Worm (Caenorhabditis elegans): ENCODE results near the gene B0554.1.

The B0554.1 gene

ce11 chrV:468460-468859, 30.3 kb downstream of the B0554.1 start, which contains the start of gene srbc-57:
Gene srbc-57, minus strand, starts transcription at chrV:468560.
- TF ChIP-seq lin-11 (tag; optimal IDR thresholded peaks at IDR 0.05) (no peak), blmp-1 (tag; optimal IDR thresholded peaks at IDR 0.05; ENCODE audit: insufficient read depth) (no peak), Y55F3AM.14 (GFP tag; optimal IDR thresholded peaks at IDR 0.05) (no peak), ztf-4 (tag; optimal IDR thresholded peaks at IDR 0.05) (no peak), sma-3 (GFP tag; optimal IDR thresholded peaks at IDR 0.05) (no peak), dmd-4 (tag; optimal IDR thresholded peaks at IDR 0.05) (no peak), nhr-12 (tag; optimal IDR thresholded peaks at IDR 0.05) (no peak), F13H6.1 (tag; optimal IDR thresholded peaks at IDR 0.05) (no peak), skn-1 (tag; optimal IDR thresholded peaks at IDR 0.05) (no peak), fos-1 (tag; optimal IDR thresholded peaks at IDR 0.05) (no peak), nhr-6 (tag; optimal IDR thresholded peaks at IDR 0.05) (no peak), egl-27 (tag; optimal IDR thresholded peaks at IDR 0.05) (no peak), unc-55 (GFP tag; optimal IDR thresholded peaks at IDR 0.05) (no peak), ZK546.5 (tag; optimal IDR thresholded peaks at IDR 0.05) (no peak), C34F6.9 (tag; optimal IDR thresholded peaks at IDR 0.05) (no peak), mab-5 (tag; optimal IDR thresholded peaks at IDR 0.05) (no peak), aly-2 (tag; optimal IDR thresholded peaks at IDR 0.05) (no peak), unc-39 (tag; optimal IDR thresholded peaks at IDR 0.05) (no peak), elt-1 (tag; optimal IDR thresholded peaks at IDR 0.05) (no peak)

ce11 chrV:472589-472988, 34.4 kb downstream of the B0554.1 start, which contains the start of gene srt-31:
Gene srt-31, plus strand, starts transcription at chrV:472889.
- TF ChIP-seq unc-55 (GFP tag; optimal IDR thresholded peaks at IDR 0.05) (no peak), snpc-4 (tag; optimal IDR thresholded peaks at IDR 0.05) (no peak), fos-1 (tag; optimal IDR thresholded peaks at IDR 0.05) (no peak), peb-1 (tag; optimal IDR thresholded peaks at IDR 0.05) (no peak)

ce11 chrV:474516-474915, 36.3 kb downstream of the B0554.1 start, which contains the start of gene nhr-99:
Gene nhr-99, plus strand, starts transcription at chrV:474778.
- TF ChIP-seq nhr-21 (tag; optimal IDR thresholded peaks at IDR 0.05) (no peak), fos-1 (tag; optimal IDR thresholded peaks at IDR 0.05) (peak; percentile 79), unc-55 (GFP tag; optimal IDR thresholded peaks at IDR 0.05) (no peak), zag-1 (tag; optimal IDR thresholded peaks at IDR 0.05) (no peak), aly-2 (tag; optimal IDR thresholded peaks at IDR 0.05) (no peak), mbf-1 (tag; optimal IDR thresholded peaks at IDR 0.05) (no peak), crh-2 (tag; optimal IDR thresholded peaks at IDR 0.05) (peak; percentile 26), skn-1 (tag; optimal IDR thresholded peaks at IDR 0.05) (no peak), nhr-23 (tag; optimal IDR thresholded peaks at IDR 0.05) (no peak), nhr-6 (tag; optimal IDR thresholded peaks at IDR 0.05) (no peak), ztf-11 (tag; optimal IDR thresholded peaks at IDR 0.05) (no peak), nhr-10 (tag; optimal IDR thresholded peaks at IDR 0.05) (no peak), gmeb-1 (tag; optimal IDR thresholded peaks at IDR 0.05) (no peak), sma-9 (GFP tag; optimal IDR thresholded peaks at IDR 0.05) (peak; percentile 43), sma-9 (tag; optimal IDR thresholded peaks at IDR 0.05) (no peak), Y55F3AM.14 (GFP tag; optimal IDR thresholded peaks at IDR 0.05) (no peak), elt-3 (tag; optimal IDR thresholded peaks at IDR 0.05) (no peak), lsy-2 (tag; optimal IDR thresholded peaks at IDR 0.05) (no peak)

ce11 chrV:477664-478212, 39.5 kb downstream of the B0554.1 start, which contains the start of gene nhr-55:
Gene nhr-55, plus strand, starts transcription at chrV:478162.
- no peak for TF ChIP-seq unc-39 (tag; optimal IDR thresholded peaks at IDR 0.05)
- TF ChIP-seq ztf-4 (tag; optimal IDR thresholded peaks at IDR 0.05): no peak
- peak; percentile 44 for TF ChIP-seq crh-2 (tag; optimal IDR thresholded peaks at IDR 0.05)
- no peak for TF ChIP-seq nhr-25 (tag; optimal IDR thresholded peaks at IDR 0.05)
- TF ChIP-seq fos-1 (tag; optimal IDR thresholded peaks at IDR 0.05): peak; percentile 93
- peak; percentile 53 for TF ChIP-seq sma-9 (GFP tag; optimal IDR thresholded peaks at IDR 0.05)
- TF ChIP-seq sma-9 (tag; optimal IDR thresholded peaks at IDR 0.05): no peak

ce11 chrV:479046-479445, 40.9 kb downstream of the B0554.1 start:
- no peak for TF ChIP-seq ztf-11 (tag; optimal IDR thresholded peaks at IDR 0.05)
- no peak for TF ChIP-seq ceh-82 (tag; optimal IDR thresholded peaks at IDR 0.05)
- TF ChIP-seq ama-1 (optimal IDR thresholded peaks at IDR 0.05): no peak
- no peak for TF ChIP-seq Y55F3AM.14 (GFP tag; optimal IDR thresholded peaks at IDR 0.05)
- TF ChIP-seq F13H6.1 (tag; optimal IDR thresholded peaks at IDR 0.05): no peak
- no peak for TF ChIP-seq nhr-25 (tag; optimal IDR thresholded peaks at IDR 0.05)
- no peak for TF ChIP-seq unc-62 (GFP tag; optimal IDR thresholded peaks at IDR 0.05)
- no peak for TF ChIP-seq lin-11 (tag; optimal IDR thresholded peaks at IDR 0.05)

Data from whole organism, L2 larva.